Fruit fly (Drosophila melanogaster): Measurements from ENCODE around the gene Mur29B.

Gene Mur29B

DNA sequence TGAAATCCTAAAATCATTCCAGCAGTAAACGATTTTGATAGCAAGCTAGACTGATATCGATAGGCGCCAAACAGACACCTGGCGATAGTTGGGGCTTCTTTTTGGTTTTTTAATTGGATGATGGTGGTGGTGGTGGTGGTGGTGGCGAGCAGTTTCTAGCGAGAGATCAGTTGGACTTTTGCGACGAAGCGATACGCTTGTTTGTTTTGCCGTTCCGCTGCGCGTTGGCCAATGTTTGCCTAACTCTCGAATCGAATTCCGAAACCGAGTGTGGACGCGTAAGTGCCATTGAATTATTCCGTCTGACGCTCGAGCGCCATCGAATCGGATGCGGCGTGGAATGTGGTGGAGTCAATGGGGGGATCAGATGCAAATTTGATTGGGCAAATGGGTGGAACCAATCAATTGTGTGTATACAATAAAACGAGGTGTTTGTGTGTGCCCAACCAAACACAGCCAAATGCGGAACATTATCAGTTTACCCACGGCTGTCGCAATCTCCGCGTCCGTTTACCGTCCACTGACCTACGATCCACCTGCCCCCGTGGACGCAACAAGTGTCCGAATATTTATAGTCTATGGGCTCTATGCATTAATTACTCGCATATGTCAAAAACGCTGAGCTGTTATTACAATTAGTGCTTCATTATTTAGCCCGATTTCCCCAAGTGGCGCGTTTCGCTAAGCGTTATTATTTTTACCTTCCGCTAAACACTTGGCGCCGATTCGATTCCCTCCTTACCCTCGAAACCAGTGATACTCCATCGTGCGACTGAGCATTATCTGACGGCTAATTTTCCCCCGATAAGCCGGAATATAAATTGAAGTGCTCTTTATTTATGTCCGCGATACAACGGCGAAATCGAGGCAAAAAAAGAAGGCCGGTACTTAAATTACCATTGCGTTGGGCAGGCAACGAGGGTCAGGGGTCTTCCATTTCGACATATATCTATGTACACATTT is 18.7 kb downstream of the Mur29B start, which contains the start of gene CG17292 (continued):
- peak; percentile 76; the same call in 2 of the 3 replicates for TF ChIP-seq so (GFP tag; IDR thresholded peaks at IDR 0.05)
- no peak for TF ChIP-seq fd102C (GFP tag; optimal IDR thresholded peaks at IDR 0.05)
- no peak for TF ChIP-seq Tbp (GFP tag; optimal IDR thresholded peaks at IDR 0.05)
- no peak for TF ChIP-seq hkb (optimal IDR thresholded peaks at IDR 0.05)
- TF ChIP-seq hkb (GFP tag; IDR thresholded peaks at IDR 0.05): peak; percentile 85
- TF ChIP-seq CG10321 (GFP tag; IDR thresholded peaks at IDR 0.05): 0 out of 2 replicates have a peak, but pooled peaks have one; percentile 60
- peak; percentile 24 for TF ChIP-seq tap (tag; optimal IDR thresholded peaks at IDR 0.05)
- TF ChIP-seq CG8388 (GFP tag; optimal IDR thresholded peaks at IDR 0.05): no peak
- no peak for TF ChIP-seq chif (GFP tag; optimal IDR thresholded peaks at IDR 0.05)
- no peak for TF ChIP-seq sc (optimal IDR thresholded peaks at IDR 0.05)
- TF ChIP-seq sc (GFP tag; optimal IDR thresholded peaks at IDR 0.05): no peak
- no peak for TF ChIP-seq CG8478 (optimal IDR thresholded peaks at IDR 0.05)
- TF ChIP-seq Scr (GFP tag; IDR thresholded peaks at IDR 0.05; ENCODE audit: partially characterized antibody): peak; percentile 90
- TF ChIP-seq Opbp (GFP tag; IDR thresholded peaks at IDR 0.05; ENCODE audit: partially characterized antibody): peak; percentile 95
- TF ChIP-seq CG8290 (GFP tag; optimal IDR thresholded peaks at IDR 0.05): no peak
- peak in 1 of 2 experiments; percentile 88 for TF ChIP-seq CG8290 (tag; optimal IDR thresholded peaks at IDR 0.05)
- no peak for TF ChIP-seq CG4820 (GFP tag; optimal IDR thresholded peaks at IDR 0.05)
- peak; percentile 46 for TF ChIP-seq ems (GFP tag; optimal IDR thresholded peaks at IDR 0.05)
- TF ChIP-seq her (GFP tag; optimal IDR thresholded peaks at IDR 0.05): peak; percentile 19
- TF ChIP-seq CG4282 (GFP tag; optimal IDR thresholded peaks at IDR 0.05): peak; percentile 39
- no peak for TF ChIP-seq dmrt11E (tag; optimal IDR thresholded peaks at IDR 0.05)
- TF ChIP-seq danr (GFP tag; IDR thresholded peaks at IDR 0.05): no peak
- no peak for TF ChIP-seq CG30403 (GFP tag; optimal IDR thresholded peaks at IDR 0.05)
- no peak for TF ChIP-seq fd96Cb (tag; optimal IDR thresholded peaks at IDR 0.05)
- peak; percentile 57 for TF ChIP-seq CTCF (GFP tag; optimal IDR thresholded peaks at IDR 0.05)
- TF ChIP-seq CG4404 (GFP tag; IDR thresholded peaks at IDR 0.05): no peak
- TF ChIP-seq tx (GFP tag; optimal IDR thresholded peaks at IDR 0.05): no peak
- TF ChIP-seq gce (GFP tag; IDR thresholded peaks at IDR 0.05): peak; percentile 75; the same call in 1 of the 3 replicates
- peak; percentile 35; the same call in 1 of the 2 replicates for TF ChIP-seq Rx (GFP tag; IDR thresholded peaks at IDR 0.05)
- TF ChIP-seq CG17802 (tag; optimal IDR thresholded peaks at IDR 0.05): no peak
- TF ChIP-seq CG32767 (GFP tag; IDR thresholded peaks at IDR 0.05): peak; percentile 33; the same call in 1 of the 2 replicates
- peak; percentile 76 for TF ChIP-seq hbn (GFP tag; IDR thresholded peaks at IDR 0.05; ENCODE audit: partially characterized antibody)
- peak; percentile 84 for TF ChIP-seq CG16779 (GFP tag; IDR thresholded peaks at IDR 0.05)
- peak; percentile 52 for TF ChIP-seq schlank (tag; optimal IDR thresholded peaks at IDR 0.05)
- no peak for TF ChIP-seq peb (GFP tag; IDR thresholded peaks at IDR 0.05)
- TF ChIP-seq CG13287 (GFP tag; IDR thresholded peaks at IDR 0.05; ENCODE audit: partially characterized antibody): peak; percentile 95
- TF ChIP-seq Atf6 (GFP tag; IDR thresholded peaks at IDR 0.05): peak; percentile 86
- TF ChIP-seq seq (GFP tag; IDR thresholded peaks at IDR 0.05): peak; percentile 43; the same call in 1 of the 2 replicates
- TF ChIP-seq slou (GFP tag; optimal IDR thresholded peaks at IDR 0.05): no peak
- peak; percentile 82; the same call in 2 of the 3 replicates for TF ChIP-seq Dbx (GFP tag; IDR thresholded peaks at IDR 0.05)
- TF ChIP-seq tin (GFP tag; optimal IDR thresholded peaks at IDR 0.05): no peak
- peak; percentile 47 for TF ChIP-seq lilli (GFP tag; optimal IDR thresholded peaks at IDR 0.05)
- peak; percentile 95 for TF ChIP-seq bbx (GFP tag; IDR thresholded peaks at IDR 0.05; ENCODE audit: partially characterized antibody)
- TF ChIP-seq CG15269 (tag; optimal IDR thresholded peaks at IDR 0.05): peak; percentile 63
- TF ChIP-seq Abd-B (GFP tag; optimal IDR thresholded peaks at IDR 0.05): no peak
- peak; percentile 88 for TF ChIP-seq Dref (GFP tag; IDR thresholded peaks at IDR 0.05)
- TF ChIP-seq wor (GFP tag; IDR thresholded peaks at IDR 0.05): no peak
- peak; percentile 60; the same call in 1 of the 2 replicates for TF ChIP-seq chm (GFP tag; IDR thresholded peaks at IDR 0.05)
- TF ChIP-seq Sry-β (GFP tag; optimal IDR thresholded peaks at IDR 0.05): no peak
- TF ChIP-seq CG7786 (GFP tag; optimal IDR thresholded peaks at IDR 0.05): no peak
- TF ChIP-seq Drgx (GFP tag; IDR thresholded peaks at IDR 0.05): peak; percentile 58
